Fruit fly (Drosophila melanogaster) whole organism, embryonic: ENCODE data around the gene Tim8.

Source experiments
- Aef1 ChIP-seq: fragments of 200-800 bp; sonication (Bioruptor generic); IDR thresholded peaks from 3 replicates; pipeline ENCODE4 v1.3.6; 2022; ENCODE audit warnings: missing biosample characterization, missing genetic modification characterization
- Asciz ChIP-seq: fragments of 200-800 bp; sonication (Bioruptor generic); optimal IDR thresholded peaks from 2 replicates; lab custom pipeline; 2017; ENCODE audit warnings: missing biosample characterization, mild to moderate bottlenecking, missing genetic modification characterization, missing genetic modification reagents
- B-H2 ChIP-seq: fragments of 200-800 bp; sonication (Bioruptor generic); optimal IDR thresholded peaks from 2 replicates; lab custom pipeline; 2018; ENCODE audit warnings: missing biosample characterization, mild to moderate bottlenecking, missing genetic modification characterization
- BtbVII ChIP-seq: fragments of 200-800 bp; sonication (Bioruptor generic); optimal IDR thresholded peaks from 3 replicates; lab custom pipeline; 2017; ENCODE audit warnings: missing biosample characterization, mild to moderate bottlenecking, missing genetic modification characterization
- CG12155 ChIP-seq: fragments of 200-800 bp; sonication (Bioruptor generic); optimal IDR thresholded peaks from 3 replicates; lab custom pipeline; 2016; ENCODE audit warnings: missing biosample characterization, missing genetic modification characterization
- CG12391 ChIP-seq: fragments of 200-800 bp; sonication (Bioruptor generic); optimal IDR thresholded peaks from 3 replicates; lab custom pipeline; 2018; ENCODE audit warnings: missing biosample characterization, mild to moderate bottlenecking, missing genetic modification characterization, moderate library complexity
- CG12769 ChIP-seq: fragments of 200-800 bp; sonication (Bioruptor generic); optimal IDR thresholded peaks from 2 replicates; lab custom pipeline; 2019; ENCODE audit warnings: missing biosample characterization, mild to moderate bottlenecking, missing genetic modification characterization, moderate library complexity
- CG12942 ChIP-seq: fragments of 200-800 bp; sonication (Bioruptor generic); optimal IDR thresholded peaks from 3 replicates; lab custom pipeline; 2016; ENCODE audit warnings: missing biosample characterization, missing genetic modification characterization
- CG13775 ChIP-seq: fragments of 200-800 bp; sonication (Bioruptor generic); optimal IDR thresholded peaks from 3 replicates; lab custom pipeline; 2017; ENCODE audit warnings: missing biosample characterization, mild to moderate bottlenecking, missing genetic modification characterization
- CG14441 ChIP-seq: fragments of 200-800 bp; sonication (Bioruptor generic); IDR thresholded peaks from 2 replicates; pipeline ENCODE4 v1.3.6; 2022; ENCODE audit warnings: missing biosample characterization, missing genetic modification characterization
- CG15011 ChIP-seq: fragments of 200-800 bp; sonication (Bioruptor generic); optimal IDR thresholded peaks from 3 replicates; lab custom pipeline; 2018; ENCODE audit warnings: missing biosample characterization, mild to moderate bottlenecking, missing genetic modification characterization
- CG1602 ChIP-seq: fragments of 200-800 bp; sonication (Bioruptor generic); optimal IDR thresholded peaks from 3 replicates; lab custom pipeline; 2016; ENCODE audit warnings: missing biosample characterization, missing genetic modification characterization
- CG1603 ChIP-seq: fragments of 200-800 bp; sonication (Bioruptor generic); optimal IDR thresholded peaks from 2 replicates; lab custom pipeline; 2019; ENCODE audit warnings: missing biosample characterization, mild to moderate bottlenecking, missing genetic modification characterization, moderate library complexity
- CG1792 ChIP-seq: fragments of 200-800 bp; sonication (Bioruptor generic); optimal IDR thresholded peaks from 2 replicates; lab custom pipeline; 2016; ENCODE audit warnings: missing biosample characterization, missing genetic modification characterization
- CG18619 ChIP-seq: fragments of 200-800 bp; sonication (Bioruptor generic); optimal IDR thresholded peaks from 3 replicates; lab custom pipeline; 2017; ENCODE audit warnings: missing biosample characterization, mild to moderate bottlenecking, missing genetic modification characterization
- CG2120 ChIP-seq: fragments of 200-800 bp; sonication (Bioruptor generic); optimal IDR thresholded peaks from 3 replicates; lab custom pipeline; 2016; ENCODE audit warnings: missing biosample characterization, missing genetic modification characterization
- CG2202 ChIP-seq: fragments of 200-800 bp; sonication (Bioruptor generic); optimal IDR thresholded peaks from 2 replicates; lab custom pipeline; 2018; ENCODE audit warnings: missing biosample characterization, mild to moderate bottlenecking, missing genetic modification characterization
- CG31224 ChIP-seq: fragments of 200-800 bp; sonication (Bioruptor generic); IDR thresholded peaks from 2 replicates; pipeline ENCODE4 v1.3.6; 2022; ENCODE audit warnings: missing biosample characterization, missing genetic modification characterization
- CG3838 ChIP-seq: fragments of 200-800 bp; sonication (Bioruptor generic); optimal IDR thresholded peaks from 3 replicates; lab custom pipeline; 2016; ENCODE audit warnings: missing biosample characterization, missing genetic modification characterization
- CG4360 ChIP-seq: fragments of 200-800 bp; sonication (Bioruptor generic); IDR thresholded peaks from 2 replicates; pipeline ENCODE4 v1.3.6; 2022; ENCODE audit warnings: missing biosample characterization, missing genetic modification characterization
- CG5180 ChIP-seq: fragments of 200-800 bp; sonication (Bioruptor generic); optimal IDR thresholded peaks from 3 replicates; lab custom pipeline; 2017; ENCODE audit warnings: missing biosample characterization, missing genetic modification characterization, mild to moderate bottlenecking, moderate library complexity, missing genetic modification reagents
- CG7372 ChIP-seq: fragments of 200-800 bp; sonication (Bioruptor generic); IDR thresholded peaks from 2 replicates; pipeline ENCODE4 v1.3.6; 2022; ENCODE audit warnings: missing biosample characterization, missing genetic modification characterization
- CG9609 ChIP-seq: fragments of 200-800 bp; sonication (Bioruptor generic); optimal IDR thresholded peaks from 3 replicates; lab custom pipeline; 2016; ENCODE audit warnings: missing biosample characterization, missing genetic modification characterization
- ERR ChIP-seq: fragments of 200-800 bp; sonication (Bioruptor generic); optimal IDR thresholded peaks from 2 replicates; lab custom pipeline; 2016; ENCODE audit warnings: missing biosample characterization, missing genetic modification characterization
- Hr51 ChIP-seq, 2 experiments: fragments of 200-800 bp; sonication (Bioruptor generic); optimal IDR thresholded peaks; 2 replicates in 1 of 2; 3 replicates in 1 of 2; lab custom pipeline; 2016 to 2018; ENCODE audit warnings: missing biosample characterization in 2 of 2, missing genetic modification characterization in 2 of 2, mild to moderate bottlenecking in 1 of 2, moderate library complexity in 1 of 2
- Hsf ChIP-seq: fragments of 200-800 bp; sonication (Bioruptor generic); optimal IDR thresholded peaks from 3 replicates; lab custom pipeline; 2016; ENCODE audit warnings: missing biosample characterization, missing genetic modification characterization
- Lim3 ChIP-seq: fragments of 200-800 bp; sonication (Bioruptor generic); IDR thresholded peaks from 2 replicates; pipeline ENCODE4 v1.3.6; 2022; ENCODE audit warnings: missing biosample characterization, missing genetic modification characterization
- Med ChIP-seq: fragments of 200-800 bp; sonication (Bioruptor generic); peaks from one replicate; lab custom pipeline; 2016; ENCODE audit warnings: missing biosample characterization, missing genetic modification characterization, mild to moderate bottlenecking, inconsistent platforms, moderate library complexity
- NFAT ChIP-seq: fragments of 200-800 bp; sonication (Bioruptor generic); IDR thresholded peaks from 2 replicates; pipeline ENCODE4 v1.3.6; 2022; ENCODE audit warnings: missing biosample characterization, missing genetic modification characterization
- NK7.1 ChIP-seq: fragments of 200-800 bp; sonication (Bioruptor generic); optimal IDR thresholded peaks from 3 replicates; lab custom pipeline; 2016; ENCODE audit warnings: missing biosample characterization, missing genetic modification characterization
- NfI ChIP-seq: fragments of 200-800 bp; sonication (Bioruptor generic); optimal IDR thresholded peaks from 3 replicates; lab custom pipeline; 2018; ENCODE audit warnings: missing biosample characterization, mild to moderate bottlenecking, missing genetic modification characterization, moderate library complexity
- Stat92E ChIP-seq, 3 experiments: fragments of >200 bp in 2 of 3; fragments of 200-800 bp in 1 of 3; sonication (Bioruptor generic) in 1 of 3; optimal IDR thresholded peaks; 2 replicates each; lab custom pipeline; 2017 to 2019; ENCODE audit warnings: missing biosample characterization in 3 of 3, missing genetic modification characterization in 3 of 3, mild to moderate bottlenecking in 1 of 3, moderate library complexity in 1 of 3
- Xbp1 ChIP-seq: fragments of 200-800 bp; sonication (Bioruptor generic); optimal IDR thresholded peaks from 3 replicates; lab custom pipeline; 2016; ENCODE audit warnings: missing biosample characterization, mild to moderate bottlenecking, missing genetic modification characterization
- al ChIP-seq: fragments of 200-800 bp; sonication (Bioruptor generic); IDR thresholded peaks from 2 replicates; pipeline ENCODE4 v1.3.6; 2022; ENCODE audit warnings: missing biosample characterization, missing genetic modification characterization
- caup ChIP-seq: fragments of 200-800 bp; sonication (Bioruptor generic); optimal IDR thresholded peaks from 3 replicates; lab custom pipeline; 2017; ENCODE audit warnings: missing biosample characterization, mild to moderate bottlenecking, missing genetic modification characterization, moderate library complexity; ENCODE audit not compliant: severe bottlenecking
- dati ChIP-seq: fragments of 200-800 bp; sonication (Bioruptor generic); IDR thresholded peaks from 2 replicates; pipeline ENCODE4 v1.3.6; 2022; ENCODE audit warnings: missing biosample characterization, missing genetic modification characterization
- gt ChIP-seq: fragments of 200-800 bp; sonication (Bioruptor generic); IDR thresholded peaks from 2 replicates; pipeline ENCODE4 v1.3.6; 2022; ENCODE audit warnings: missing biosample characterization, missing genetic modification characterization
- h ChIP-seq: fragments of >200 bp; optimal IDR thresholded peaks from 2 replicates; lab custom pipeline; 2017
- ham ChIP-seq: fragments of 200-800 bp; sonication (Bioruptor generic); IDR thresholded peaks from 2 replicates; pipeline ENCODE4 v1.3.6; 2022; ENCODE audit warnings: missing biosample characterization, missing genetic modification characterization
- ind ChIP-seq: fragments of 200-800 bp; sonication (Bioruptor generic); optimal IDR thresholded peaks from 3 replicates; lab custom pipeline; 2016; ENCODE audit warnings: missing biosample characterization, missing genetic modification characterization
- jing ChIP-seq: fragments of 200-800 bp; sonication (Bioruptor generic); optimal IDR thresholded peaks from 2 replicates; lab custom pipeline; 2018; ENCODE audit warnings: missing biosample characterization, mild to moderate bottlenecking, missing genetic modification characterization
- maf-S ChIP-seq: fragments of 200-800 bp; sonication (Bioruptor generic); optimal IDR thresholded peaks from 2 replicates; lab custom pipeline; 2016; ENCODE audit warnings: missing biosample characterization, missing genetic modification characterization
- nau ChIP-seq: fragments of 200-800 bp; sonication (Bioruptor generic); optimal IDR thresholded peaks from 3 replicates; lab custom pipeline; 2017; ENCODE audit warnings: missing biosample characterization, mild to moderate bottlenecking, missing genetic modification characterization, missing genetic modification reagents
- pnt ChIP-seq: fragments of 200-800 bp; sonication (Bioruptor generic); optimal IDR thresholded peaks from 3 replicates; lab custom pipeline; 2016; ENCODE audit warnings: missing biosample characterization, missing genetic modification characterization
- salm ChIP-seq: fragments of 200-800 bp; sonication (Bioruptor generic); optimal IDR thresholded peaks from 2 replicates; lab custom pipeline; 2018; ENCODE audit warnings: missing biosample characterization, mild to moderate bottlenecking, missing genetic modification characterization
- sd ChIP-seq: fragments of 200-800 bp; sonication (Bioruptor generic); optimal IDR thresholded peaks from 3 replicates; lab custom pipeline; 2018; ENCODE audit warnings: missing biosample characterization, mild to moderate bottlenecking, missing genetic modification characterization, moderate library complexity
- sens-2 ChIP-seq: fragments of 200-800 bp; sonication (Bioruptor generic); IDR thresholded peaks from 2 replicates; pipeline ENCODE4 v1.3.6; 2022; ENCODE audit warnings: missing biosample characterization, missing genetic modification characterization
- sim ChIP-seq: fragments of 200-800 bp; sonication (Bioruptor generic); IDR thresholded peaks from 2 replicates; pipeline ENCODE4 v1.3.6; 2022; ENCODE audit warnings: missing biosample characterization, missing genetic modification characterization
- vfl ChIP-seq: fragments of 200-800 bp; sonication (Bioruptor generic); optimal IDR thresholded peaks from 2 replicates; lab custom pipeline; 2016; ENCODE audit warnings: missing biosample characterization, missing genetic modification characterization

The Tim8 gene

dm6 chrX:11390625-11391363 is 22.5 kb downstream of the Tim8 start (continued):
- TF ChIP-seq salm (tag; lab: Kevin White, UChicago) (peak; percentile 40), CG12942 (peak; percentile 64), gt (GFP tag; lab: Robert Waterston, UW) (peak; percentile 18; the same call in 1 of the 2 replicates), B-H2 (GFP tag; lab: Kevin White, UChicago) (no peak), CG5180 (GFP tag; lab: Kevin White, UChicago) (peak; percentile 70), dati (GFP tag; lab: Robert Waterston, UW) (peak; percentile 65; the same call in 1 of the 2 replicates), CG3838 (GFP tag; lab: Kevin White, UChicago) (peak; percentile 60), CG2202 (no peak), vfl (GFP tag; lab: Kevin White, UChicago) (peak; percentile 58), CG31224 (GFP tag; lab: Robert Waterston, UW) (peak; percentile 75), CG12155 (GFP tag; lab: Kevin White, UChicago) (peak; percentile 74), sens-2 (peak; percentile 52; the same call in 1 of the 2 replicates), CG1603 (tag; lab: Kevin White, UChicago) (peak; percentile 92), CG1602 (GFP tag; lab: Kevin White, UChicago) (peak; percentile 58), Stat92E (GFP tag; optimal IDR thresholded peaks at IDR 0.05; lab: Kevin White, UChicago) (no peak), CG13775 (GFP tag; lab: Kevin White, UChicago) (peak; percentile 69), BtbVII (GFP tag; lab: Kevin White, UChicago) (peak; percentile 52), ind (peak; percentile 87), CG18619 (GFP tag; lab: Kevin White, UChicago) (peak; percentile 78), ERR (GFP tag; lab: Kevin White, UChicago) (peak; percentile 68), CG2120 (GFP tag; lab: Kevin White, UChicago) (peak; percentile 92), Lim3 (GFP tag; lab: Robert Waterston, UW) (peak; percentile 48; the same call in 1 of the 2 replicates), Hr51 (GFP tag; optimal IDR thresholded peaks at IDR 0.05; lab: Kevin White, UChicago) (peak; percentile 72 to 76), NK7.1 (GFP tag; lab: Kevin White, UChicago) (peak; percentile 4), sim (GFP tag; lab: Robert Waterston, UW) (peak; percentile 51; the same call in 1 of the 2 replicates), nau (GFP tag; lab: Kevin White, UChicago) (peak; percentile 34), CG14441 (GFP tag; lab: Robert Waterston, UW) (peak; percentile 89), Asciz (peak; percentile 71), NfI (peak; percentile 78)

dm6 chrX:11391364-11391915 is 23.2 kb downstream of the Tim8 start:
- peak; percentile 44 for TF ChIP-seq CG1792 (GFP tag; lab: Kevin White, UChicago)
- peak; percentile 17 for TF ChIP-seq pnt (GFP tag; lab: Kevin White, UChicago)
- TF ChIP-seq Hsf: peak; percentile 30
- TF ChIP-seq CG12769 (tag; lab: Kevin White, UChicago): peak; percentile 53
- peak; percentile 19; the same call in 1 of the 2 replicates for TF ChIP-seq CG7372
- TF ChIP-seq caup: peak; percentile 52
- peak; percentile 60 for TF ChIP-seq Aef1 (GFP tag; lab: Robert Waterston, UW)
- TF ChIP-seq maf-S: no peak
- peak; percentile 38 for TF ChIP-seq Xbp1
- no peak for TF ChIP-seq h (lab: Kevin White, UChicago)
- TF ChIP-seq CG4360 (GFP tag; lab: Robert Waterston, UW): peak; percentile 96
- TF ChIP-seq CG9609 (GFP tag; lab: Kevin White, UChicago): peak; percentile 47
- TF ChIP-seq ham (GFP tag; lab: Robert Waterston, UW): no peak
- TF ChIP-seq sd (tag; lab: Kevin White, UChicago): peak; percentile 97
- peak; percentile 14 for TF ChIP-seq CG15011
- peak; percentile 5 for TF ChIP-seq CG12391 (tag; lab: Kevin White, UChicago)
- peak; percentile 95 for TF ChIP-seq Med (GFP tag; lab: Kevin White, UChicago)
- peak; percentile 31 for TF ChIP-seq NfI
- TF ChIP-seq NFAT: peak; percentile 68; the same call in 1 of the 2 replicates
- TF ChIP-seq jing: no peak
- TF ChIP-seq al (GFP tag; lab: Robert Waterston, UW): peak; percentile 75; the same call in 1 of the 2 replicates
